Worm (Caenorhabditis elegans) whole organism, L4 larva: ENCODE measurements around the gene Y41C4A.9.

Experiments used
- D1046.2 ChIP-seq: fragments of 200-800 bp; sonication (Bioruptor generic); IDR thresholded peaks from 2 replicates; pipeline ENCODE4 v1.3.6; 2022; ENCODE audit warnings: missing genetic modification characterization, missing compliant biosample characterization
- F44E2.7 ChIP-seq: fragments of 200-800 bp; sonication (Bioruptor generic); IDR thresholded peaks from 2 replicates; pipeline ENCODE4 v2.1.2; 2022; ENCODE audit warnings: missing genetic modification characterization, missing compliant biosample characterization
- F49E8.2 ChIP-seq: sonication (generic microtip); optimal IDR thresholded peaks from 2 replicates; lab custom pipeline; 2016; ENCODE audit warnings: missing compliant biosample characterization, mild to moderate bottlenecking, missing genetic modification characterization, borderline replicate concordance
- T20F7.1 ChIP-seq: fragments of 200-800 bp; sonication (Bioruptor generic); optimal IDR thresholded peaks from 2 replicates; lab custom pipeline; 2018; ENCODE audit warnings: mild to moderate bottlenecking, missing genetic modification characterization, missing compliant biosample characterization
- ZK337.2 ChIP-seq: fragments of 200-800 bp; sonication (Bioruptor generic); IDR thresholded peaks from 2 replicates; pipeline ENCODE4 v1.3.6; 2022; ENCODE audit warnings: missing genetic modification reagents, missing genetic modification characterization, missing compliant biosample characterization
- aha-1 ChIP-seq: fragments of 150-350 bp; peaks from one replicate; lab custom pipeline; 2014; ENCODE audit warnings: missing biosample characterization, missing genetic modification characterization
- aly-2 ChIP-seq: sonication (generic microtip); optimal IDR thresholded peaks from 2 replicates; lab custom pipeline; 2018; ENCODE audit warnings: missing biosample characterization, missing genetic modification characterization
- ama-1 ChIP-seq: fragments of 150-350 bp; optimal IDR thresholded peaks from 2 replicates; lab custom pipeline; 2014; ENCODE audit warnings: inconsistent platforms, mixed read lengths
- ceh-20 ChIP-seq: fragments of 200-800 bp; sonication (Bioruptor generic); IDR thresholded peaks from 2 replicates; pipeline ENCODE4 v1.3.6; 2022; ENCODE audit warnings: missing genetic modification reagents, missing genetic modification characterization, missing compliant biosample characterization
- ces-1 ChIP-seq: fragments of 150-350 bp; sonication (generic microtip); optimal IDR thresholded peaks from 4 replicates; lab custom pipeline; 2014; ENCODE audit warnings: missing biosample characterization, missing genetic modification reagents, missing genetic modification characterization
- daf-12 ChIP-seq: fragments of 150-350 bp; optimal IDR thresholded peaks from 2 replicates; lab custom pipeline; 2014; ENCODE audit warnings: missing biosample characterization, missing genetic modification reagents, missing genetic modification characterization
- daf-16 ChIP-seq, 3 experiments: sonication (generic microtip); optimal IDR thresholded peaks; 2 replicates each; lab custom pipeline; 2016 to 2017; ENCODE audit warnings: missing genetic modification characterization in 3 of 3, missing genetic modification reagents in 3 of 3, mild to moderate bottlenecking in 2 of 3, missing compliant biosample characterization in 2 of 3, missing biosample characterization in 1 of 3, moderate library complexity in 1 of 3
- duxl-1 ChIP-seq: sonication (generic microtip); optimal IDR thresholded peaks from 2 replicates; lab custom pipeline; 2016; ENCODE audit warnings: mild to moderate bottlenecking, missing genetic modification characterization, moderate library complexity, missing compliant biosample characterization; ENCODE audit not compliant: poor library complexity
- gei-8 ChIP-seq: fragments of 200-800 bp; sonication (Bioruptor generic); optimal IDR thresholded peaks from 2 replicates; lab custom pipeline; 2018; ENCODE audit warnings: mild to moderate bottlenecking, missing genetic modification characterization, missing compliant biosample characterization
- jun-1 ChIP-seq: fragments of 150-350 bp; optimal IDR thresholded peaks from 2 replicates; lab custom pipeline; 2014; ENCODE audit warnings: missing biosample characterization, missing genetic modification reagents, missing genetic modification characterization
- lin-13 ChIP-seq: fragments of 150-350 bp; optimal IDR thresholded peaks from 2 replicates; lab custom pipeline; 2014; ENCODE audit warnings: missing biosample characterization, missing genetic modification reagents, missing genetic modification characterization
- lin-15B ChIP-seq: fragments of 150-350 bp; sonication (generic microtip); optimal IDR thresholded peaks from 3 replicates; lab custom pipeline; 2014; ENCODE audit warnings: missing biosample characterization, missing genetic modification characterization
- lin-38 ChIP-seq: fragments of 200-800 bp; sonication (Bioruptor generic); IDR thresholded peaks from 2 replicates; pipeline ENCODE4 v1.3.6; 2022; ENCODE audit warnings: missing genetic modification reagents, missing genetic modification characterization, missing compliant biosample characterization
- lir-3 ChIP-seq: sonication (generic microtip); optimal IDR thresholded peaks from 2 replicates; lab custom pipeline; 2016; ENCODE audit warnings: mild to moderate bottlenecking, missing genetic modification characterization, missing compliant biosample characterization
- madf-9 ChIP-seq: fragments of 200-800 bp; sonication (Bioruptor generic); conservative IDR thresholded peaks from 2 replicates; pipeline ENCODE4 v1.3.6; 2022; ENCODE audit warnings: missing genetic modification reagents, missing genetic modification characterization, missing compliant biosample characterization
- mes-2 ChIP-seq: sonication (generic microtip); optimal IDR thresholded peaks from 2 replicates; lab custom pipeline; 2016; ENCODE audit warnings: missing genotype, mild to moderate bottlenecking, missing genetic modification characterization, missing compliant biosample characterization; ENCODE audit not compliant: poor library complexity, severe bottlenecking
- nhr-102 ChIP-seq: sonication (generic microtip); optimal IDR thresholded peaks from 2 replicates; lab custom pipeline; 2016; ENCODE audit warnings: mild to moderate bottlenecking, missing genetic modification characterization, moderate library complexity, missing compliant biosample characterization
- rbr-2 ChIP-seq: sonication (generic microtip); optimal IDR thresholded peaks from 2 replicates; lab custom pipeline; 2016; ENCODE audit warnings: missing genotype, missing genetic modification characterization, missing compliant biosample characterization
- saeg-2 ChIP-seq: fragments of 200-800 bp; sonication (Bioruptor generic); IDR thresholded peaks from 2 replicates; pipeline ENCODE4 v1.3.6; 2022; ENCODE audit warnings: missing genetic modification reagents, missing genetic modification characterization, missing compliant biosample characterization
- sdz-12 ChIP-seq: fragments of 200-800 bp; sonication (Bioruptor generic); optimal IDR thresholded peaks from 2 replicates; lab custom pipeline; 2018; ENCODE audit warnings: mild to moderate bottlenecking, missing genetic modification characterization, missing compliant biosample characterization
- set-16 ChIP-seq: fragments of 200-800 bp; sonication (Bioruptor generic); IDR thresholded peaks from 2 replicates; pipeline ENCODE4 v1.3.6; 2022; ENCODE audit warnings: missing genetic modification reagents, missing genetic modification characterization, missing compliant biosample characterization
- skn-1 ChIP-seq: fragments of 150-350 bp; optimal IDR thresholded peaks from 2 replicates; lab custom pipeline; 2014; ENCODE audit warnings: missing biosample characterization, missing genetic modification characterization
- tra-1 ChIP-seq: fragments of 200-800 bp; sonication (Bioruptor generic); IDR thresholded peaks from 2 replicates; pipeline ENCODE4 v1.3.6; 2022; ENCODE audit warnings: missing genetic modification reagents, missing genetic modification characterization, missing compliant biosample characterization
- unc-62 ChIP-seq, 3 experiments: fragments of 150-350 bp in 1 of 3; sonication (generic microtip); optimal IDR thresholded peaks in 2 of 3; peaks in 1 of 3; 1 replicate in 1 of 3; 2 replicates in 2 of 3; lab custom pipeline; 2014 to 2017; ENCODE audit warnings: missing biosample characterization in 3 of 3, missing genetic modification characterization in 3 of 3, missing genetic modification reagents in 3 of 3, missing genotype in 1 of 3
- zip-2 ChIP-seq: fragments of 150-350 bp; optimal IDR thresholded peaks from 2 replicates; lab custom pipeline; 2014; ENCODE audit warnings: missing biosample characterization, missing genetic modification characterization
- ztf-11 ChIP-seq: fragments of 150-350 bp; optimal IDR thresholded peaks from 2 replicates; lab custom pipeline; 2014; ENCODE audit warnings: missing biosample characterization, missing genetic modification characterization
- ztf-7 ChIP-seq: fragments of 150-350 bp; optimal IDR thresholded peaks from 2 replicates; lab custom pipeline; 2014; ENCODE audit warnings: missing biosample characterization, missing genetic modification characterization

Y41C4A.9 gene

DNA sequence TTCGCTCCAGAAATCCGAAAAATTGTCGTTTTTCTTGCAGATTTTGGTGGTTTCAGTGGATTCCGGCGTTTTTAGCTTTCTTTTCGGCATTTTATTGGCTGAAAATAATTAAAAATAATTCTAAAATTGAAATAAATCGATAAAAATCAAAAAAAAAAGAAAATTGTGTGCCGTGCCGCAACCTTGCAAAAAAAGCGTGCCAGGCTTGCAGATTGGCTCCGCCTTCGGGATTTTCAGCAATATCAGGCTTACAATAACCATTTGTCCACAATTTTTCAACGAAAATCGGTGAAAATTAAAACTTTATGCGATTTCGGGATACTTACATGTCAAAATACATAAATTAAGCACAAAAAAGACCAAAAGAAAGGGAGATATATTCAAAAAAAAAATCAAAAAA, at the start of gene Y41C4A.9:
Gene Y41C4A.9 (minus strand): TSS at position 98 of the 400 bp plus-strand sequence.
- TF ChIP-seq lin-38 (GFP tag; lab: Robert Waterston, UW) = peak; percentile 68
- TF ChIP-seq gei-8 (GFP tag; lab: Kevin White, UChicago) = no peak
- peak; percentile 4 for TF ChIP-seq ama-1
- no peak for TF ChIP-seq daf-16 (GFP tag; optimal IDR thresholded peaks at IDR 0.05; lab: Kevin White, UChicago)
- TF ChIP-seq daf-16 (tag; optimal IDR thresholded peaks at IDR 0.05; lab: Kevin White, UChicago) = peak; percentile 11
- TF ChIP-seq ces-1 (GFP tag; lab: Kevin White, UChicago) = no peak
- TF ChIP-seq nhr-102 (tag; lab: Kevin White, UChicago) = no peak
- TF ChIP-seq mes-2 (tag; lab: Kevin White, UChicago) = peak; percentile 57

DNA sequence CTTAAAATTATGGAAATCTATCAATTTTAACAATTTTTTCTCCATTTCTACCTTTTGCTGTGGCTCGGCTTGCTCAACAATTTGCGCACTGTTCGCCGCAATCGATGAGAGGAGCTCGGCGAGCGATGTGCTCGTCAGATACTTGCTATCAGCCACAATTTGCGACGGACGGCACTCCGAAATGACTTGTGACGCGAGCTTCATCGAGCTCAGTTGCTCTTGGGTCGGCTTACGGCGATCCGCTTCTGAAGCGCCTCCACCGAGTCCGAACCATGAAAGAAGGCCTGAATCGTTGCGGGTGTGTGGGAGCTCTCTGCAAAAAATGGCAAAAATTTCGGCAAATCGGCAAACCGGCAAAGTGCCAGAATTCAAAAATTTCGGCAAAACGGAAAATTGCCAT, 42.2 kb upstream of the Y41C4A.9 start:
- TF ChIP-seq madf-9 (GFP tag; lab: Robert Waterston, UW) = no peak
- TF ChIP-seq lin-13 (GFP tag; lab: Kevin White, UChicago) = no peak
- no peak for TF ChIP-seq tra-1 (GFP tag; lab: Robert Waterston, UW)
- TF ChIP-seq skn-1 (tag; lab: Kevin White, UChicago) = no peak
- no peak for TF ChIP-seq sdz-12 (GFP tag; lab: Kevin White, UChicago)
- no peak for TF ChIP-seq jun-1 (tag; lab: Kevin White, UChicago)
- peak; percentile 75 for TF ChIP-seq set-16 (GFP tag; lab: Robert Waterston, UW)
- no peak for TF ChIP-seq duxl-1 (tag; lab: Kevin White, UChicago)

DNA sequence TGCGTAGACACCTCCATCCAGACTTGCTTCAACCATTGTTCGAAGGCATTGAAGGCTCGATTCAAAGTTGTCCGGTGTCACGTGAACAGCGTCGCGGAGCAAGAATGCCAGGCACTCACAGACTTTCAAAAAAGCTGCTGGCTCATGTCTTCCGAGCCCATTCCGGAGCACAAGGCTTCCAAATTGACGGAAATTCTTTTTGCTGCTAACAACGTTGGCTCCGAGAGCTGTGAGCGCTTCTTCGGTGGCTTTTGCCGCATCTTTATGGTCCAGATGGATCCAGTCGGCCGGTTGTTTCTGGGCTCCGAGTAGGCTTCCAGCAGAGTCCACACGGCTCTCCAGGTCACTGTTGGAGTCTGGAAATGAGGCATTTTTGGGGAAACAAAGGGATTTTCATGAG, 39.4 kb upstream of the Y41C4A.9 start:
- TF ChIP-seq set-16 (GFP tag; lab: Robert Waterston, UW) (peak; percentile 52), rbr-2 (tag; lab: Kevin White, UChicago) (no peak), unc-62 (GFP tag; optimal IDR thresholded peaks at IDR 0.05 in 1 of 2; lab: Kevin White, UChicago) (peak in 1 of 2 experiments; percentile 17), unc-62 (tag; optimal IDR thresholded peaks at IDR 0.05; lab: Kevin White, UChicago) (no peak)

DNA sequence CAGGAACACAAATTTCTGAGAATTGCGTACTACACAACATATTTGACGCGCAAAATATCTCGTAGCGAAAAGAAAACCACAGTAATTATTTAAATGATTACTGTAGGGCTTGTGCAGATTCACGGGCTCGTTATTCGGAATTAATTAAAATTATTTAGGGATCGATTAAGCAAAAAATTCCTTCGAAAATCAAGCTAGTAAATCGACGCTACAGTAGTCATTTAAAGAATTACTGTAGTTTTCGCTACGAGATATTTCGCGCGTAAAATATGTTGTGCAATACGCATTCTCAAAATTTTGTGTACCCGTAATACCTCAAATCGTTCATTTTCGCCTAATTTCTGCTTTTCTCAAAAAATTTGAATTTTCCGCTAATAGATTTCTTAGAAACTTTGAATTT, 32.4 kb upstream of the Y41C4A.9 start:
- TF ChIP-seq F44E2.7 (no peak), ztf-7 (tag; lab: Kevin White, UChicago) (no peak), unc-62 (GFP tag; optimal IDR thresholded peaks at IDR 0.05 in 1 of 2; lab: Kevin White, UChicago) (peak in 1 of 2 experiments; percentile 30), unc-62 (tag; optimal IDR thresholded peaks at IDR 0.05; lab: Kevin White, UChicago) (no peak), ZK337.2 (no peak), lin-15B (tag; lab: Kevin White, UChicago) (no peak), lir-3 (tag; lab: Kevin White, UChicago) (no peak), ces-1 (GFP tag; lab: Kevin White, UChicago) (no peak), D1046.2 (GFP tag; lab: Robert Waterston, UW) (no peak), skn-1 (tag; lab: Kevin White, UChicago) (no peak)
- TF ChIP-seq, all 104 proteins: peak for 1

DNA sequence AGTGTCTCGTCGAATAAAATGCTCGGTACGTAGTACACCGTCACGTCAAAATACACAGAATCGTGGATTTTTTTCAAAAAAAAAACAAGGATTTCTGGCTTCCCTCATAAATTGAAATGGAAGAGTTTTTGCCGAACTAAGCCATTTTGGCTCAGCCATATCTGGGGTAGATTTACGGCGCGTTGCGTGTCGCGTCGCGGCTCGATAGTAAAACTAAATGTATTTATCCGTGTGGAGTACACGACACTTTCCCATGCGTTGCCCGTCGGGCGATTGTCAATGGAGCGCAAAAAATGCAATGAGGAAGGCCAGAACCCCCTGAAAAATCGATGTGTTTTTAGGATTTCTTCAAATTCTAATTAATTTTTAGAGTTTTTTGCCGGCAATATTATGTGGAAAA, 31.8 kb upstream of the Y41C4A.9 start:
- TF ChIP-seq saeg-2 (GFP tag; lab: Robert Waterston, UW) (no peak), F49E8.2 (tag; lab: Kevin White, UChicago) (no peak), ztf-11 (tag; lab: Kevin White, UChicago) (no peak), ceh-20 (GFP tag; lab: Robert Waterston, UW) (no peak), unc-62 (GFP tag; optimal IDR thresholded peaks at IDR 0.05 in 1 of 2; lab: Kevin White, UChicago) (peak in 1 of 2 experiments; percentile 92), unc-62 (tag; optimal IDR thresholded peaks at IDR 0.05; lab: Kevin White, UChicago) (no peak), T20F7.1 (GFP tag; lab: Kevin White, UChicago) (no peak), aha-1 (tag; lab: Kevin White, UChicago) (peak; percentile 46), aly-2 (no peak), zip-2 (tag; lab: Kevin White, UChicago) (no peak), ama-1 (no peak), daf-12 (no peak)
- TF ChIP-seq, all 104 proteins: peak for 2
